Worm (Caenorhabditis elegans) whole organism, mixed stage, embryonic: ENCODE measurements around the gene mig-39.

ENCODE experiments used
- M03D4.4 ChIP-seq: sonication (generic microtip); optimal IDR thresholded peaks from 2 replicates; lab custom pipeline; 2017; ENCODE audit warnings: mild to moderate bottlenecking, missing genetic modification characterization, missing compliant biosample characterization
- bed-3 ChIP-seq: fragments of 200-800 bp; sonication (Bioruptor generic); optimal IDR thresholded peaks from 3 replicates; lab custom pipeline; 2018; ENCODE audit warnings: mild to moderate bottlenecking, missing genetic modification characterization, moderate library complexity, missing compliant biosample characterization
- blmp-1 ChIP-seq: fragments of 150-350 bp; optimal IDR thresholded peaks from 2 replicates; lab custom pipeline; 2014; ENCODE audit warnings: missing biosample characterization, missing genetic modification characterization
- ceh-39 ChIP-seq: fragments of 150-350 bp; optimal IDR thresholded peaks from 2 replicates; lab custom pipeline; 2014; ENCODE audit warnings: missing biosample characterization, missing genetic modification characterization
- ceh-43 ChIP-seq: fragments of 200-800 bp; sonication (Bioruptor generic); optimal IDR thresholded peaks from 2 replicates; lab custom pipeline; 2018; ENCODE audit warnings: mild to moderate bottlenecking, missing genetic modification characterization, moderate library complexity, missing compliant biosample characterization
- ceh-83 ChIP-seq: fragments of 200-800 bp; sonication (Bioruptor generic); optimal IDR thresholded peaks from 2 replicates; lab custom pipeline; 2018; ENCODE audit warnings: mild to moderate bottlenecking, missing genetic modification characterization, missing compliant biosample characterization
- ces-1 ChIP-seq: fragments of 150-350 bp; optimal IDR thresholded peaks from 2 replicates; lab custom pipeline; 2014; ENCODE audit warnings: missing biosample characterization, missing genetic modification reagents, missing genetic modification characterization
- cnd-1 ChIP-seq: fragments of 200-800 bp; sonication (Bioruptor generic); optimal IDR thresholded peaks from 2 replicates; lab custom pipeline; 2018; ENCODE audit warnings: mild to moderate bottlenecking, missing genetic modification characterization, missing compliant biosample characterization
- drap-1 ChIP-seq: fragments of 200-800 bp; sonication (Bioruptor generic); optimal IDR thresholded peaks from 3 replicates; lab custom pipeline; 2018; ENCODE audit warnings: mild to moderate bottlenecking, missing genetic modification characterization, missing compliant biosample characterization
- elt-1 ChIP-seq: sonication (generic microtip); optimal IDR thresholded peaks from 2 replicates; lab custom pipeline; 2017; ENCODE audit warnings: missing genetic modification characterization, mild to moderate bottlenecking, missing compliant biosample characterization, antibody characterized with exemption, moderate library complexity, borderline replicate concordance; ENCODE audit not compliant: insufficient read depth
- elt-3 ChIP-seq: fragments of 150-350 bp; optimal IDR thresholded peaks from 2 replicates; lab custom pipeline; 2014; ENCODE audit warnings: missing biosample characterization, missing genetic modification characterization
- flh-1 ChIP-seq: fragments of 200-800 bp; sonication (Bioruptor generic); optimal IDR thresholded peaks from 2 replicates; lab custom pipeline; 2018; ENCODE audit warnings: mild to moderate bottlenecking, missing genetic modification characterization, moderate library complexity, missing compliant biosample characterization
- ham-2 ChIP-seq: fragments of 200-800 bp; sonication (Bioruptor generic); optimal IDR thresholded peaks from 2 replicates; lab custom pipeline; 2018; ENCODE audit warnings: mild to moderate bottlenecking, missing genetic modification characterization, missing compliant biosample characterization
- hlh-1 ChIP-seq: fragments of 150-350 bp; optimal IDR thresholded peaks from 2 replicates; lab custom pipeline; 2014; ENCODE audit warnings: missing biosample characterization, missing genetic modification reagents, missing genetic modification characterization
- lin-13 ChIP-seq: fragments of 150-350 bp; optimal IDR thresholded peaks from 2 replicates; lab custom pipeline; 2014; ENCODE audit warnings: missing biosample characterization, missing genetic modification characterization
- lin-32 ChIP-seq: fragments of 200-800 bp; sonication (Bioruptor generic); optimal IDR thresholded peaks from 2 replicates; lab custom pipeline; 2018; ENCODE audit warnings: mild to moderate bottlenecking, missing genetic modification characterization, missing compliant biosample characterization
- lsy-2 ChIP-seq: fragments of 150-350 bp; optimal IDR thresholded peaks from 2 replicates; lab custom pipeline; 2014; ENCODE audit warnings: missing biosample characterization, missing genetic modification characterization
- mab-5 ChIP-seq: fragments of 150-350 bp; optimal IDR thresholded peaks from 2 replicates; lab custom pipeline; 2014; ENCODE audit warnings: missing biosample characterization, missing genetic modification characterization
- mep-1 ChIP-seq: fragments of 150-350 bp; optimal IDR thresholded peaks from 2 replicates; lab custom pipeline; 2017; ENCODE audit warnings: missing biosample characterization, missing genetic modification reagents, missing genetic modification characterization, inconsistent platforms
- mls-2 ChIP-seq: sonication (generic microtip); optimal IDR thresholded peaks from 2 replicates; lab custom pipeline; 2016; ENCODE audit warnings: mild to moderate bottlenecking, missing genetic modification characterization, moderate library complexity, missing compliant biosample characterization
- nhr-12 ChIP-seq: fragments of 150-350 bp; optimal IDR thresholded peaks from 2 replicates; lab custom pipeline; 2014; ENCODE audit warnings: missing biosample characterization, missing genetic modification characterization
- nhr-2 ChIP-seq: fragments of 150-350 bp; optimal IDR thresholded peaks from 2 replicates; lab custom pipeline; 2014; ENCODE audit warnings: missing biosample characterization, missing genetic modification characterization
- nhr-237 ChIP-seq: fragments of 150-350 bp; optimal IDR thresholded peaks from 2 replicates; lab custom pipeline; 2014; ENCODE audit warnings: missing biosample characterization, missing genetic modification characterization
- nhr-28 ChIP-seq: fragments of 150-350 bp; optimal IDR thresholded peaks from 2 replicates; lab custom pipeline; 2014; ENCODE audit warnings: missing biosample characterization, missing genetic modification characterization
- nhr-76 ChIP-seq: sonication (generic microtip); optimal IDR thresholded peaks from 2 replicates; lab custom pipeline; 2017; ENCODE audit warnings: missing biosample characterization, missing genetic modification characterization
- pha-4 ChIP-seq: fragments of 150-350 bp; optimal IDR thresholded peaks from 2 replicates; lab custom pipeline; 2018; ENCODE audit warnings: missing biosample characterization, missing genetic modification reagents, missing genetic modification characterization
- sem-2 ChIP-seq: fragments of 200-800 bp; sonication (Bioruptor generic); optimal IDR thresholded peaks from 2 replicates; lab custom pipeline; 2018; ENCODE audit warnings: mild to moderate bottlenecking, missing genetic modification characterization, missing compliant biosample characterization
- snpc-4 ChIP-seq: fragments of 150-350 bp; optimal IDR thresholded peaks from 2 replicates; lab custom pipeline; 2014; ENCODE audit warnings: missing biosample characterization, missing genetic modification characterization
- sptf-1 ChIP-seq: sonication (generic microtip); optimal IDR thresholded peaks from 2 replicates; lab custom pipeline; 2017; ENCODE audit warnings: mild to moderate bottlenecking, missing genetic modification characterization, moderate library complexity, missing compliant biosample characterization
- tbx-8 ChIP-seq: fragments of 200-800 bp; sonication (Bioruptor generic); optimal IDR thresholded peaks from 2 replicates; lab custom pipeline; 2018; ENCODE audit warnings: mild to moderate bottlenecking, missing genetic modification characterization, moderate library complexity, missing compliant biosample characterization
- unc-120 ChIP-seq: sonication (generic microtip); optimal IDR thresholded peaks from 2 replicates; lab custom pipeline; 2017; ENCODE audit warnings: missing genetic modification characterization, missing compliant biosample characterization; ENCODE audit not compliant: poor library complexity, severe bottlenecking
- unc-39 ChIP-seq: fragments of 150-350 bp; optimal IDR thresholded peaks from 2 replicates; lab custom pipeline; 2014; ENCODE audit warnings: missing biosample characterization, missing genetic modification characterization
- unc-62 ChIP-seq: fragments of 150-350 bp; optimal IDR thresholded peaks from 2 replicates; lab custom pipeline; 2014; ENCODE audit warnings: missing biosample characterization, missing genetic modification reagents, missing genetic modification characterization
- zip-8 ChIP-seq: fragments of 150-350 bp; optimal IDR thresholded peaks from 2 replicates; lab custom pipeline; 2014; ENCODE audit warnings: missing biosample characterization, missing genetic modification characterization
- ztf-11 ChIP-seq: fragments of 150-350 bp; optimal IDR thresholded peaks from 2 replicates; lab custom pipeline; 2014; ENCODE audit warnings: missing biosample characterization, missing genetic modification characterization

The mig-39 gene

DNA sequence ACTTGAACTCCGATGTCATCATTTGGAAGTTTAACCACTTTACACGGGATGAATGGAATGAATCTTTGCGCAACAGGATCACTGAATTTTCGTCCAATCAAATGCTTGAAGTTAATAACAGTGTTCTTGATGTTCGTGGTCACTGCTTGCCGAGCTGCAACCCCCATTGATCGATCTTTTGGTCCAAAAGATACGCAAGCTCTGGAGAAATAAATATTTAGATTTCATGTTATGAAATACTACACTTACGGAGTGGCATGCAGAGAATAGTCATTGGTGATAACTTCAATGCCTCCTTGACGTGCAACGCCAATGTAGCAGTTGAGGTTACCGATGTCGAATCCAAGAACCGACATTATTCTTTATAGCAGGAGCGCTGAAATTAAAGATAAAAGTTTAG is 20.3 kb upstream of the mig-39 start, which contains the start of gene hsp-110:
Gene hsp-110 (minus strand): TSS at position 376 of the 400 bp plus-strand sequence.
- TF ChIP-seq ham-2 (GFP tag; lab: Kevin White, UChicago) (no peak), ceh-43 (no peak), elt-1 (no peak), pha-4 (tag; lab: Kevin White, UChicago) (no peak), flh-1 (GFP tag; lab: Kevin White, UChicago) (no peak), unc-39 (tag; lab: Kevin White, UChicago) (no peak), drap-1 (GFP tag; lab: Kevin White, UChicago) (no peak), lin-13 (tag; lab: Kevin White, UChicago) (no peak), ceh-83 (GFP tag; lab: Kevin White, UChicago) (no peak), bed-3 (GFP tag; lab: Kevin White, UChicago) (no peak), tbx-8 (GFP tag; lab: Kevin White, UChicago) (no peak), unc-62 (GFP tag; lab: Kevin White, UChicago) (no peak), unc-120 (tag; lab: Kevin White, UChicago) (no peak)

DNA sequence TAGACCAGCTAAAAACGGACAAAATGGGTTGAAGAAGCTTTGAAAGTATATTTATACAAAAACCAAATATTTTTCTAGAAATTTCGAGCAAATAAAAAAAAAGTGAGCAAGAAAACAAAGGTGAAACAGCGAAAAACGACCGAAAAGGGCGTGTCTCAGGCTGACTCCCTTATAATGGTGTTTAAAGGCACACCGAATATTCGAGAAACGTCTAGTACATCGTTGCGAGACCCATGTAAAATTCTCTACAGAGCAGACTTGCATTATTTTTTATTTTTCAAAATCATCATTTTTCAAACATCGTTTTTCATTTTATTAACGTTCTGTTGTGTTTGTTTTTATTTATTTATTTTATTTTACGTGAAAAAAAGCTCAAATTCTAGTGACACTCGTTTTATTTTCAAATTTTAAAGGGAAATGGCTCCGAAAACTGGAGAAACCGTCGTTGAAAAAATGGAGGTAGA is 19.9 kb upstream of the mig-39 start, which contains the start of gene rpn-3:
Gene rpn-3 (plus strand): TSS at position 414 of the 464 bp plus-strand sequence.
- TF ChIP-seq nhr-28 (tag; lab: Kevin White, UChicago) (no peak), cnd-1 (tag; lab: Kevin White, UChicago) (no peak), lsy-2 (tag; lab: Kevin White, UChicago) (peak; percentile 91), sem-2 (GFP tag; lab: Kevin White, UChicago) (no peak), flh-1 (GFP tag; lab: Kevin White, UChicago) (no peak), ztf-11 (tag; lab: Kevin White, UChicago) (peak; percentile 71), tbx-8 (GFP tag; lab: Kevin White, UChicago) (no peak), unc-120 (tag; lab: Kevin White, UChicago) (peak; percentile 100), lin-32 (GFP tag; lab: Kevin White, UChicago) (no peak), ceh-43 (no peak), mab-5 (tag; lab: Kevin White, UChicago) (peak; percentile 92), elt-3 (tag; lab: Kevin White, UChicago) (peak; percentile 71), lin-13 (tag; lab: Kevin White, UChicago) (peak; percentile 95), bed-3 (GFP tag; lab: Kevin White, UChicago) (no peak), blmp-1 (peak; percentile 35), nhr-12 (no peak), mep-1 (tag; lab: Kevin White, UChicago) (peak; percentile 99), M03D4.4 (peak; percentile 44), ceh-39 (tag; lab: Kevin White, UChicago) (peak; percentile 93), mls-2 (tag; lab: Kevin White, UChicago) (peak; percentile 60), zip-8 (tag; lab: Kevin White, UChicago) (no peak), elt-1 (peak; percentile 16), nhr-2 (tag; lab: Kevin White, UChicago) (peak; percentile 70), hlh-1 (tag; lab: Kevin White, UChicago) (peak; percentile 53), ceh-83 (GFP tag; lab: Kevin White, UChicago) (no peak), pha-4 (tag; lab: Kevin White, UChicago) (peak; percentile 99), drap-1 (GFP tag; lab: Kevin White, UChicago) (peak; percentile 42), ham-2 (GFP tag; lab: Kevin White, UChicago) (no peak), unc-39 (tag; lab: Kevin White, UChicago) (no peak), nhr-76 (no peak), ces-1 (GFP tag; lab: Kevin White, UChicago) (peak; percentile 98), nhr-237 (tag; lab: Kevin White, UChicago) (peak; percentile 97), snpc-4 (no peak), sptf-1 (tag; lab: Kevin White, UChicago) (peak; percentile 79), unc-62 (GFP tag; lab: Kevin White, UChicago) (peak; percentile 70)

- TF ChIP-seq unc-62 (GFP tag; lab: Kevin White, UChicago) (no peak), snpc-4 (no peak), elt-3 (tag; lab: Kevin White, UChicago) (no peak)
Observed at ce11 chrIII:8449160-8449807, 17.6 kb upstream of the mig-39 start, which contains the start of gene mrpl-32. TSS of gene mrpl-32 (plus strand) at chrIII:8449757.
